Worm (Caenorhabditis elegans) whole organism, L1 larva: ENCODE results near the gene ZK1098.12.

Source experiments
- ama-1 ChIP-seq: fragments of 150-350 bp; optimal IDR thresholded peaks from 2 replicates; lab custom pipeline; 2014
- ceh-82 ChIP-seq, 3 experiments: fragments of 150-350 bp in 1 of 3; sonication (generic microtip) in 2 of 3; optimal IDR thresholded peaks; 2 replicates each; lab custom pipeline; 2014 to 2017; ENCODE audit warnings: missing biosample characterization in 3 of 3, missing genetic modification characterization in 3 of 3
- fos-1 ChIP-seq: fragments of 150-350 bp; optimal IDR thresholded peaks from 2 replicates; lab custom pipeline; 2014; ENCODE audit warnings: missing biosample characterization, missing genetic modification characterization
- lir-3 ChIP-seq: sonication (generic microtip); optimal IDR thresholded peaks from 2 replicates; lab custom pipeline; 2016; ENCODE audit warnings: mild to moderate bottlenecking, missing genetic modification characterization, moderate library complexity, missing compliant biosample characterization; ENCODE audit not compliant: poor library complexity
- pqm-1 ChIP-seq: sonication (generic microtip); optimal IDR thresholded peaks from 3 replicates; lab custom pipeline; 2017; ENCODE audit warnings: missing biosample characterization, missing genetic modification characterization
- unc-130 ChIP-seq: fragments of 150-350 bp; optimal IDR thresholded peaks from 2 replicates; lab custom pipeline; 2017; ENCODE audit warnings: missing biosample characterization, missing genetic modification characterization, inconsistent platforms

DNA sequence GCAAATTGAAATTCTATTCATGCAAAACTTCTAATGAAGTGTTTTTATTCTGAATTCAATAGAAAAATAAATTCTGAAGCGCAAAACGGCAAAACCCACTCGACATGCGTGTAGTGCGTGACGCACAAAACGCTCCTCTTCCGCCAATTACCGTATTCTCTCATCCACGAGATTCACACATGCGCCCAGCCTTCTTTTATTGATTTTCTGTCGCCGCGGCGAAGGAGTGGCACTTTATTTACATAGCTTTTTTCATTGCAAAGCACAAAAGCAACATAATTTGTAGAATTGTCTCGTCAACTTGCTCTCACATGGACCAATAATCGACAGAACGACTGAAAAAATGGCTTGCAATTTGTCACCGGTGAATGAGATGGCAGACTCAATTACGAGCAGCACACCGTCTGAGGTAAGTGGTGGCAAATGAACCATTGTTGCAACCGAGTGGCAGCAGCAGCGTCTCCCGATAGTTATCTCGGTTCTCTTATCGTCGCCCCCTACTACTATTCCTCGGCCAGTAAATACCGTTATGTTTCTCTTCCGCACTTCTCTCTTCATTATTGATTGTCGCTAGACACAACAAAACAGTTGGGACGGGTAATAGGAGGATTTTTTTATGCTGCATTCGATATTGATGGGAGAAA, 1.2 kb downstream of the ZK1098.12 start, which contains the start of gene unc-16:
- TF ChIP-seq unc-130 (tag; lab: Kevin White, UChicago) (peak; percentile 88), fos-1 (tag; lab: Kevin White, UChicago) (peak; percentile 77), ama-1 (lab: Kevin White, UChicago) (peak; percentile 83), ceh-82 (tag; optimal IDR thresholded peaks at IDR 0.05; lab: Kevin White, UChicago) (peak; percentile 78 to 92 (median 89)), pqm-1 (no peak), lir-3 (tag; lab: Kevin White, UChicago) (peak; percentile 79)
